Worm (Caenorhabditis elegans) whole organism, mixed stage, embryonic: Measurements from ENCODE around the gene Y45F10B.13.

Experiments
- M03D4.4 ChIP-seq: sonication (generic microtip); optimal IDR thresholded peaks from 2 replicates; lab custom pipeline; 2017; ENCODE audit warnings: mild to moderate bottlenecking, missing genetic modification characterization, missing compliant biosample characterization
- ceh-39 ChIP-seq: fragments of 150-350 bp; optimal IDR thresholded peaks from 2 replicates; lab custom pipeline; 2014; ENCODE audit warnings: missing biosample characterization, missing genetic modification characterization
- elt-3 ChIP-seq: fragments of 150-350 bp; optimal IDR thresholded peaks from 2 replicates; lab custom pipeline; 2014; ENCODE audit warnings: missing biosample characterization, missing genetic modification characterization
- lsy-2 ChIP-seq: fragments of 150-350 bp; optimal IDR thresholded peaks from 2 replicates; lab custom pipeline; 2014; ENCODE audit warnings: missing biosample characterization, missing genetic modification characterization
- nhr-237 ChIP-seq: fragments of 150-350 bp; optimal IDR thresholded peaks from 2 replicates; lab custom pipeline; 2014; ENCODE audit warnings: missing biosample characterization, missing genetic modification characterization
- nhr-76 ChIP-seq: sonication (generic microtip); optimal IDR thresholded peaks from 2 replicates; lab custom pipeline; 2017; ENCODE audit warnings: missing biosample characterization, missing genetic modification characterization
- zip-8 ChIP-seq: fragments of 150-350 bp; optimal IDR thresholded peaks from 2 replicates; lab custom pipeline; 2014; ENCODE audit warnings: missing biosample characterization, missing genetic modification characterization

DNA sequence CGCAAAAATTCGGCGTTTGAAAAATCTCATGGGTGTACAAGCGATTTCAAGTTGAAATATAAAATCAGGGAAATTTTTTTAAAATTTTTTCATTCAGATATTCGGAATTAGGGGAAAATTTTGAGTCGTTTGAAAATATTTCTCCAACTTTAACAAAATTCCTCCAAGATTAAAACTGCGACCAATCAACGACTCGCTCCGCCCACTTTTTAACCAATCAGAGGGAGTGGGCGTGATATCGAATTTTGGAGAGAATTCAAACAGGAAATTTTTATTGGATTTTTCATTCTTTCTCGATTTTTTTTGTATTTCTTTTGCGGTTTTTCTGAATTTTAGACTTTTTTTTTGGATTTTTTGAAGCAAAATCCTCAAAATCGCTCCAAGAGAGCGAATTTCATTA lies 36.3 kb downstream of the Y45F10B.13 start:
- TF ChIP-seq nhr-237 (tag; lab: Kevin White, UChicago): no peak
- TF ChIP-seq zip-8 (tag; lab: Kevin White, UChicago): no peak
- TF ChIP-seq lsy-2 (tag; lab: Kevin White, UChicago): no peak
- no peak for TF ChIP-seq M03D4.4 (tag; lab: Kevin White, UChicago)
- no peak for TF ChIP-seq nhr-76 (tag; lab: Kevin White, UChicago)
- TF ChIP-seq elt-3: no peak
- no peak for TF ChIP-seq ceh-39 (tag; lab: Kevin White, UChicago)
